Worm (Caenorhabditis elegans): ENCODE data around the gene cwp-1.

DNA sequence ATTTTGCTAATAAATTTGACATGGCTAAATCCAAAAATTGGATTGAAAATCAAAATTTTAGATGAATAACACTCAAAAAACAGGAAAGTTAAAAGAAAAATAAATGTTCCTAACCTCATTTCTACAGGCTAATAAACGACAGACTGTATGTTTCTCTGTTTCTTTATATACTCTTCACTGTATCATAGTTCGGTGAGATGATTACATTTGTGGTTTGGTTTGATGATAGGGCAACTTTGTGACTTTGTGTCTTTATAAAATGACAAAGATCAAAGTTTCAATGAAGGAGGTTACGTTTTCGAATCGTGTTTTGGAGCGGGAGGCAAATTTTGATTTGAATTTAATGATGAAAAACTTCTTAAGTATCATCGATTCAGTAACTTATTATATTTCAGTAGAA, 48.4 kb upstream of the cwp-1 start, which contains the start of gene ugt-12:
- no peak for TF ChIP-seq elt-1 (tag; optimal IDR thresholded peaks at IDR 0.05)
- TF ChIP-seq R02D3.7 (tag; optimal IDR thresholded peaks at IDR 0.05): no peak
- TF ChIP-seq zag-1 (tag; optimal IDR thresholded peaks at IDR 0.05): no peak
- no peak for TF ChIP-seq skn-1 (tag; optimal IDR thresholded peaks at IDR 0.05)
- no peak for TF ChIP-seq nhr-77 (tag; optimal IDR thresholded peaks at IDR 0.05)
- no peak for TF ChIP-seq nhr-12 (tag; optimal IDR thresholded peaks at IDR 0.05)
- TF ChIP-seq nhr-11 (tag; optimal IDR thresholded peaks at IDR 0.05): no peak
- no peak for TF ChIP-seq unc-39 (tag; optimal IDR thresholded peaks at IDR 0.05)
